Fruit fly (Drosophila melanogaster) whole organism, embryonic: ENCODE measurements around the gene Sidpn.

Experiments
- Antp ChIP-seq: fragments of 200-800 bp; sonication (Bioruptor generic); optimal IDR thresholded peaks from 3 replicates; lab custom pipeline; 2016; ENCODE audit warnings: missing biosample characterization, missing genetic modification characterization
- Atf3 ChIP-seq: fragments of 200-800 bp; sonication (Bioruptor generic); optimal IDR thresholded peaks from 3 replicates; lab custom pipeline; 2016; ENCODE audit warnings: missing biosample characterization, missing genetic modification characterization
- Bgb ChIP-seq: fragments of 200-800 bp; sonication (Bioruptor generic); IDR thresholded peaks from 2 replicates; pipeline ENCODE4 v1.3.6; 2022; ENCODE audit warnings: missing biosample characterization, missing genetic modification characterization; ENCODE audit not compliant: partially characterized antibody
- CG10147 ChIP-seq: fragments of 200-800 bp; sonication (Bioruptor generic); optimal IDR thresholded peaks from 2 replicates; lab custom pipeline; 2019; ENCODE audit warnings: missing biosample characterization, mild to moderate bottlenecking, missing genetic modification characterization, moderate library complexity
- CG10366 ChIP-seq: fragments of 200-800 bp; sonication (Bioruptor generic); IDR thresholded peaks from 2 replicates; pipeline ENCODE4 v1.3.6; 2022; ENCODE audit warnings: missing biosample characterization, missing genetic modification characterization
- CG10565 ChIP-seq: fragments of 200-800 bp; sonication (Bioruptor generic); optimal IDR thresholded peaks from 3 replicates; lab custom pipeline; 2016; ENCODE audit warnings: missing biosample characterization, mild to moderate bottlenecking, missing genetic modification characterization
- CG11398 ChIP-seq: fragments of 200-800 bp; sonication (Bioruptor generic); optimal IDR thresholded peaks from 2 replicates; lab custom pipeline; 2016; ENCODE audit warnings: missing biosample characterization, missing genetic modification characterization
- CG11560 ChIP-seq: fragments of 200-800 bp; sonication (Bioruptor generic); IDR thresholded peaks from 3 replicates; pipeline ENCODE4 v1.3.6; 2022; ENCODE audit warnings: missing biosample characterization, missing genetic modification characterization
- CG12104 ChIP-seq: fragments of 200-800 bp; sonication (Bioruptor generic); optimal IDR thresholded peaks from 3 replicates; lab custom pipeline; 2016; ENCODE audit warnings: missing biosample characterization, missing genetic modification characterization
- CG14014 ChIP-seq: fragments of 200-800 bp; sonication (Bioruptor generic); IDR thresholded peaks from 2 replicates; pipeline ENCODE4 v1.3.6; 2022; ENCODE audit warnings: missing biosample characterization, missing genetic modification characterization
- CG14667 ChIP-seq: fragments of 200-800 bp; sonication (Bioruptor generic); IDR thresholded peaks from 2 replicates; pipeline ENCODE4 v1.3.6; 2022; ENCODE audit warnings: missing biosample characterization, missing genetic modification characterization
- CG17568 ChIP-seq: fragments of 200-800 bp; sonication (Bioruptor generic); optimal IDR thresholded peaks from 2 replicates; lab custom pipeline; 2018; ENCODE audit warnings: missing biosample characterization, mild to moderate bottlenecking, missing genetic modification characterization, moderate library complexity
- CG18011 ChIP-seq: fragments of 200-800 bp; sonication (Bioruptor generic); optimal IDR thresholded peaks from 2 replicates; lab custom pipeline; 2017; ENCODE audit warnings: missing biosample characterization, missing genetic modification characterization, mild to moderate bottlenecking, moderate library complexity, missing genotype
- CG2129 ChIP-seq: fragments of 200-800 bp; sonication (Bioruptor generic); IDR thresholded peaks from 2 replicates; pipeline ENCODE4 v1.3.6; 2022; ENCODE audit warnings: missing biosample characterization, missing genetic modification characterization; ENCODE audit not compliant: partially characterized antibody
- CG31224 ChIP-seq: fragments of 200-800 bp; sonication (Bioruptor generic); IDR thresholded peaks from 2 replicates; pipeline ENCODE4 v1.3.6; 2022; ENCODE audit warnings: missing biosample characterization, missing genetic modification characterization
- CG31388 ChIP-seq: fragments of 200-800 bp; sonication (Bioruptor generic); optimal IDR thresholded peaks from 2 replicates; lab custom pipeline; 2016; ENCODE audit warnings: missing biosample characterization, missing genetic modification characterization
- CG34422 ChIP-seq: fragments of 200-800 bp; sonication (Bioruptor generic); IDR thresholded peaks from 3 replicates; pipeline ENCODE4 v1.3.6; 2022; ENCODE audit warnings: missing biosample characterization, missing genetic modification characterization
- CG4282 ChIP-seq: fragments of 200-800 bp; sonication (Bioruptor generic); optimal IDR thresholded peaks from 2 replicates; lab custom pipeline; 2016; ENCODE audit warnings: missing biosample characterization, missing genetic modification characterization
- CG8089 ChIP-seq: fragments of 200-800 bp; sonication (Bioruptor generic); optimal IDR thresholded peaks from 3 replicates; lab custom pipeline; 2016; ENCODE audit warnings: missing biosample characterization, missing genetic modification characterization
- CHES-1-like ChIP-seq: fragments of 200-800 bp; sonication (Bioruptor generic); optimal IDR thresholded peaks from 2 replicates; lab custom pipeline; 2016; ENCODE audit warnings: missing biosample characterization, missing genetic modification characterization
- CrebB ChIP-seq: fragments of 200-800 bp; sonication (Bioruptor generic); optimal IDR thresholded peaks from 3 replicates; lab custom pipeline; 2018; ENCODE audit warnings: missing biosample characterization, mild to moderate bottlenecking, missing genetic modification characterization
- D19A ChIP-seq: fragments of 200-800 bp; optimal IDR thresholded peaks from 3 replicates; lab custom pipeline; 2019; ENCODE audit warnings: missing biosample characterization, mild to moderate bottlenecking, missing genetic modification characterization, moderate library complexity
- Doc3 ChIP-seq: fragments of 200-800 bp; sonication (Bioruptor generic); IDR thresholded peaks from 3 replicates; pipeline ENCODE4 v1.3.6; 2022; ENCODE audit warnings: missing biosample characterization, missing genetic modification characterization; ENCODE audit not compliant: partially characterized antibody
- Dref ChIP-seq: fragments of 200-800 bp; sonication (Bioruptor generic); IDR thresholded peaks from 2 replicates; pipeline ENCODE4 v1.3.6; 2022; ENCODE audit warnings: missing biosample characterization, missing genetic modification characterization
- E2f2 ChIP-seq: fragments of 200-800 bp; sonication (Bioruptor generic); IDR thresholded peaks from 2 replicates; pipeline ENCODE4 v1.3.6; 2022; ENCODE audit warnings: missing biosample characterization, missing genetic modification characterization
- GATAe ChIP-seq: fragments of 200-800 bp; sonication (Bioruptor generic); conservative IDR thresholded peaks from 2 replicates; pipeline ENCODE4 v1.3.6; 2022; ENCODE audit warnings: missing biosample characterization, missing genetic modification characterization
- HmgD ChIP-seq: fragments of 200-800 bp; sonication (Bioruptor generic); optimal IDR thresholded peaks from 3 replicates; lab custom pipeline; 2016; ENCODE audit warnings: missing biosample characterization, missing genetic modification characterization
- Lpt ChIP-seq: fragments of >200 bp; optimal IDR thresholded peaks from 2 replicates; lab custom pipeline; 2018; ENCODE audit warnings: missing biosample characterization, missing genetic modification characterization
- Med ChIP-seq: fragments of 200-800 bp; sonication (Bioruptor generic); peaks from one replicate; lab custom pipeline; 2016; ENCODE audit warnings: missing biosample characterization, missing genetic modification characterization, mild to moderate bottlenecking, inconsistent platforms, moderate library complexity
- Meics ChIP-seq: fragments of 200-800 bp; sonication (Bioruptor generic); optimal IDR thresholded peaks from 2 replicates; lab custom pipeline; 2017; ENCODE audit warnings: missing biosample characterization, mild to moderate bottlenecking, missing genetic modification characterization
- Oaz ChIP-seq: fragments of 200-800 bp; sonication (Bioruptor generic); IDR thresholded peaks from 2 replicates; pipeline ENCODE4 v1.3.6; 2022; ENCODE audit warnings: missing biosample characterization, missing genetic modification characterization
- Sry-β ChIP-seq: fragments of 200-800 bp; sonication (Bioruptor generic); optimal IDR thresholded peaks from 2 replicates; lab custom pipeline; 2018; ENCODE audit warnings: missing biosample characterization, mild to moderate bottlenecking, missing genetic modification characterization, moderate library complexity
- da ChIP-seq: fragments of 200-800 bp; sonication (Bioruptor generic); optimal IDR thresholded peaks from 2 replicates; lab custom pipeline; 2016; ENCODE audit warnings: missing biosample characterization, missing genetic modification characterization
- dpn ChIP-seq, 2 experiments: fragments of 200-800 bp; sonication (Bioruptor generic); optimal IDR thresholded peaks; 3 replicates each; lab custom pipeline; 2016; ENCODE audit warnings: missing biosample characterization in 2 of 2, missing genetic modification characterization in 2 of 2
- ftz-f1 ChIP-seq: fragments of 200-800 bp; sonication (Bioruptor generic); optimal IDR thresholded peaks from 2 replicates; lab custom pipeline; 2016; ENCODE audit warnings: missing biosample characterization, missing genetic modification characterization
- gcm ChIP-seq: fragments of 200-800 bp; sonication (Bioruptor generic); optimal IDR thresholded peaks from 2 replicates; lab custom pipeline; 2019; ENCODE audit warnings: missing biosample characterization, mild to moderate bottlenecking, missing genetic modification characterization, moderate library complexity
- grau ChIP-seq: fragments of 200-800 bp; optimal IDR thresholded peaks from 3 replicates; lab custom pipeline; 2019; ENCODE audit warnings: missing biosample characterization, mild to moderate bottlenecking, missing genetic modification characterization, moderate library complexity
- gro ChIP-seq: fragments of 200-800 bp; sonication (Bioruptor generic); optimal IDR thresholded peaks from 2 replicates; lab custom pipeline; 2016; ENCODE audit warnings: missing biosample characterization, missing genetic modification characterization
- jigr1 ChIP-seq: fragments of 200-800 bp; sonication (Bioruptor generic); IDR thresholded peaks from 3 replicates; pipeline ENCODE4 v1.3.6; 2022; ENCODE audit warnings: missing biosample characterization, missing genetic modification characterization
- jumu ChIP-seq: fragments of 200-800 bp; sonication (Bioruptor generic); optimal IDR thresholded peaks from 3 replicates; lab custom pipeline; 2016; ENCODE audit warnings: missing biosample characterization, missing genetic modification characterization
- kah ChIP-seq: fragments of 200-800 bp; sonication (Bioruptor generic); optimal IDR thresholded peaks from 2 replicates; lab custom pipeline; 2018; ENCODE audit warnings: missing biosample characterization, mild to moderate bottlenecking, missing genetic modification characterization
- pnt ChIP-seq: fragments of 200-800 bp; sonication (Bioruptor generic); optimal IDR thresholded peaks from 3 replicates; lab custom pipeline; 2016; ENCODE audit warnings: missing biosample characterization, missing genetic modification characterization
- pros ChIP-seq: fragments of 200-800 bp; sonication (Bioruptor generic); optimal IDR thresholded peaks from 3 replicates; lab custom pipeline; 2019; ENCODE audit warnings: missing biosample characterization, mild to moderate bottlenecking, missing genetic modification characterization, moderate library complexity
- pum ChIP-seq: fragments of 200-800 bp; sonication (Bioruptor generic); optimal IDR thresholded peaks from 2 replicates; lab custom pipeline; 2016; ENCODE audit warnings: missing biosample characterization, missing genetic modification characterization
- ranshi ChIP-seq: fragments of 200-800 bp; sonication (Bioruptor generic); IDR thresholded peaks from 2 replicates; pipeline ENCODE4 v1.3.6; 2022; ENCODE audit warnings: missing biosample characterization, missing genetic modification characterization
- ro ChIP-seq: fragments of 200-800 bp; sonication (Bioruptor generic); IDR thresholded peaks from 2 replicates; pipeline ENCODE4 v1.3.6; 2022; ENCODE audit warnings: missing biosample characterization, missing genetic modification characterization
- schlank ChIP-seq: fragments of 200-800 bp; sonication (Bioruptor generic); optimal IDR thresholded peaks from 2 replicates; lab custom pipeline; 2018; ENCODE audit warnings: missing biosample characterization, mild to moderate bottlenecking, missing genetic modification characterization
- sqz ChIP-seq: fragments of 200-800 bp; sonication (Bioruptor generic); optimal IDR thresholded peaks from 3 replicates; lab custom pipeline; 2018; ENCODE audit warnings: missing biosample characterization, mild to moderate bottlenecking, missing genetic modification characterization
- tio ChIP-seq: fragments of 200-800 bp; sonication (Bioruptor generic); optimal IDR thresholded peaks from 2 replicates; lab custom pipeline; 2017; ENCODE audit warnings: missing biosample characterization, missing genetic modification characterization, inconsistent platforms
- twi ChIP-seq: fragments of 200-800 bp; optimal IDR thresholded peaks from 2 replicates; lab custom pipeline; 2019; ENCODE audit warnings: missing biosample characterization, mild to moderate bottlenecking, missing genetic modification characterization, moderate library complexity
- zf30C ChIP-seq: fragments of 200-800 bp; sonication (Bioruptor generic); optimal IDR thresholded peaks from 3 replicates; lab custom pipeline; 2018; ENCODE audit warnings: missing biosample characterization, mild to moderate bottlenecking, missing genetic modification characterization
- zfh1 ChIP-seq: fragments of 200-800 bp; sonication (Bioruptor generic); IDR thresholded peaks from 3 replicates; pipeline ENCODE4 v1.3.6; 2022; ENCODE audit warnings: missing biosample characterization, missing genetic modification characterization

Sidpn gene

DNA sequence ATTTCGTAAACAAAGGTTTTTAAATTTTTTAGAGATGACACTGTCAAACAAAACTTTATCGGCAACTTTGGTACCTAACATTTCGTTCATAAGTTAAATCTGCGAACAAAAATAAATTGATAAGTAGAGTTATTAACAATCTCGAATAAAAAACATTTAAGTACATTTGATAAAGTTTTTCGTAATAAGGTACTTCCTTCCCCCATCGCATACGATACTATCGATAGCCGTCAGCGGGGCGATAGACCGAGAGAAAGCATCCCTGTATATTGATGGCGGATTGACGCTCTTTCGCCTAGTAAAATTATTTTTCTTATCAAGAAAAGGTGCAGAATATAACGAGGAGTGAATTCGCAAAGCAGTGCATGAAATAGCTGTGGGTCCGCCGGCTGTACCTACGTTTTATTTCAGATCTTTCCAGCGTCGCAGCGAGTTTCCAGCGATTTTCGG is 17.6 kb downstream of the Sidpn start, which contains the start of the genes Ttc19 and Acn (continued):
- peak; percentile 88 for TF ChIP-seq Antp
- peak; percentile 81 for TF ChIP-seq pnt (GFP tag; lab: Kevin White, UChicago)
- peak; percentile 85 for TF ChIP-seq Atf3 (GFP tag; lab: Kevin White, UChicago)
- TF ChIP-seq Doc3 (GFP tag; lab: Robert Waterston, UW): peak; percentile 95
- no peak for TF ChIP-seq pros (GFP tag; lab: Kevin White, UChicago)
- TF ChIP-seq GATAe: peak; percentile 42; the same call in 1 of the 2 replicates
- peak; percentile 9 for TF ChIP-seq CG10565 (GFP tag; lab: Kevin White, UChicago)
- peak; percentile 89 for TF ChIP-seq CG4282 (GFP tag; lab: Kevin White, UChicago)
- TF ChIP-seq Meics (GFP tag; lab: Kevin White, UChicago): peak; percentile 79
- TF ChIP-seq ro (GFP tag; lab: Robert Waterston, UW): peak; percentile 8; the same call in 1 of the 2 replicates
- TF ChIP-seq ranshi (GFP tag; lab: Robert Waterston, UW): peak; percentile 68
- TF ChIP-seq CG12104 (GFP tag; lab: Kevin White, UChicago): peak; percentile 71
- TF ChIP-seq CG17568 (GFP tag; lab: Kevin White, UChicago): no peak
- TF ChIP-seq Sry-β (GFP tag; lab: Kevin White, UChicago): no peak
- TF ChIP-seq CG34422 (GFP tag; lab: Robert Waterston, UW): peak; percentile 92
- TF ChIP-seq CG11398 (GFP tag; lab: Kevin White, UChicago): peak; percentile 81
- peak; percentile 62 for TF ChIP-seq schlank
- TF ChIP-seq CG11560 (tag; lab: Robert Waterston, UW): peak; percentile 52; the same call in 2 of the 3 replicates
- peak; percentile 78 for TF ChIP-seq CG14014 (GFP tag; lab: Robert Waterston, UW)
- peak; percentile 81 for TF ChIP-seq CG8089 (GFP tag; lab: Kevin White, UChicago)
- TF ChIP-seq Lpt (GFP tag; lab: Kevin White, UChicago): no peak
- TF ChIP-seq Bgb (GFP tag; lab: Robert Waterston, UW): peak; percentile 95
- TF ChIP-seq pum (GFP tag; lab: Kevin White, UChicago): peak; percentile 91
- no peak for TF ChIP-seq jigr1 (GFP tag; lab: Robert Waterston, UW)
- peak; percentile 72 to 92 for TF ChIP-seq dpn (GFP tag; optimal IDR thresholded peaks at IDR 0.05; lab: Kevin White, UChicago)
- TF ChIP-seq jumu (GFP tag; lab: Kevin White, UChicago): peak; percentile 91
- TF ChIP-seq CrebB: peak; percentile 54
- peak; percentile 93 for TF ChIP-seq CHES-1-like (GFP tag; lab: Kevin White, UChicago)
- peak; percentile 97 for TF ChIP-seq CG2129 (GFP tag; lab: Robert Waterston, UW)
- TF ChIP-seq zfh1 (GFP tag; lab: Robert Waterston, UW): peak; percentile 90
- TF ChIP-seq da (GFP tag; lab: Kevin White, UChicago): peak; percentile 76
- TF ChIP-seq grau (tag; lab: Kevin White, UChicago): peak; percentile 78
- peak; percentile 82 for TF ChIP-seq CG31224 (GFP tag; lab: Robert Waterston, UW)
- TF ChIP-seq D19A (tag; lab: Kevin White, UChicago): no peak
- TF ChIP-seq ftz-f1 (GFP tag; lab: Kevin White, UChicago): peak; percentile 40
- TF ChIP-seq sqz: no peak
- peak; percentile 84 for TF ChIP-seq CG10147 (GFP tag; lab: Kevin White, UChicago)
- peak; percentile 36 for TF ChIP-seq CG31388 (GFP tag; lab: Kevin White, UChicago)
- peak; percentile 89 for TF ChIP-seq HmgD (GFP tag; lab: Kevin White, UChicago)
- peak; percentile 77 for TF ChIP-seq CG14667 (GFP tag; lab: Robert Waterston, UW)
- peak; percentile 63 for TF ChIP-seq CG18011
- TF ChIP-seq zf30C: no peak
- peak; percentile 91 for TF ChIP-seq gro (GFP tag; lab: Kevin White, UChicago)
- peak; percentile 72 for TF ChIP-seq Oaz (GFP tag; lab: Robert Waterston, UW)
- peak; percentile 60 for TF ChIP-seq twi (tag; lab: Kevin White, UChicago)
- TF ChIP-seq kah (GFP tag; lab: Kevin White, UChicago): peak; percentile 29
- TF ChIP-seq E2f2: peak; percentile 71
- peak; percentile 92 for TF ChIP-seq Dref (GFP tag; lab: Robert Waterston, UW)
- TF ChIP-seq gcm: peak; percentile 67
- TF ChIP-seq tio (GFP tag; lab: Kevin White, UChicago): no peak
- peak; percentile 81 for TF ChIP-seq CG10366
- TF ChIP-seq Med: peak; percentile 97
